1 fruit fly cellular context compared by ENCODE assay signal in genomic region chr3L:1031716-1032115, dm6.
TF ChIP-seq lines count a peak whose summit lies in the region.

No protein-coding gene starts in this region.

TF ChIP-seq in whole organism, prepupa, 60 proteins besides CTCF, POLR2A, EP300 and RAD21 (continued from another document):
- TF ChIP-seq lz (GFP tag; optimal IDR thresholded peaks at IDR 0.05; lab: Kevin White, UChicago) (peak; percentile 58), CG31627 (GFP tag; optimal IDR thresholded peaks at IDR 0.05; lab: Kevin White, UChicago) (peak; percentile 29), CG9139 (GFP tag; optimal IDR thresholded peaks at IDR 0.05; lab: Kevin White, UChicago) (no peak), Eip93F (GFP tag; optimal IDR thresholded peaks at IDR 0.05; lab: Kevin White, UChicago) (no peak), CG11902 (GFP tag; optimal IDR thresholded peaks at IDR 0.05; lab: Kevin White, UChicago) (peak; percentile 43), achi (GFP tag; optimal IDR thresholded peaks at IDR 0.05; lab: Kevin White, UChicago) (peak; percentile 17), CG10631 (GFP tag; optimal IDR thresholded peaks at IDR 0.05; lab: Kevin White, UChicago) (peak; percentile 12), CG6854 (GFP tag; optimal IDR thresholded peaks at IDR 0.05; lab: Kevin White, UChicago) (no peak)
